Worm (Caenorhabditis elegans): ENCODE measurements around the gene decr-1.3.
A peak's percentile ranks its signal among the peaks of the same experiment; 100 is the strongest.

decr-1.3 gene

ce11 chrII:8160916-8161315, 12.4 kb downstream of the decr-1.3 start:
- peak; percentile 9 for TF ChIP-seq aha-1 (tag)
- no peak for TF ChIP-seq hif-1 (tag; optimal IDR thresholded peaks at IDR 0.05)
- TF ChIP-seq unc-62 (GFP tag; optimal IDR thresholded peaks at IDR 0.05 in 1 of 2), result peak in 1 of 2 experiments; percentile 90
- TF ChIP-seq unc-62 (tag; optimal IDR thresholded peaks at IDR 0.05), result no peak

ce11 chrII:8157991-8158390, 15.4 kb downstream of the decr-1.3 start, which contains the start of gene pch-2:
TSS of gene pch-2 (plus strand) at chrII:8158349.
- TF ChIP-seq dmd-9 (GFP tag; IDR thresholded peaks at IDR 0.05) (no peak), ctbp-1 (GFP tag; IDR thresholded peaks at IDR 0.05) (no peak), nhr-102 (tag; optimal IDR thresholded peaks at IDR 0.05) (no peak), unc-62 (GFP tag; optimal IDR thresholded peaks at IDR 0.05 in 1 of 2) (no peak), unc-62 (tag; optimal IDR thresholded peaks at IDR 0.05) (no peak), unc-130 (GFP tag; optimal IDR thresholded peaks at IDR 0.05) (peak; percentile 1), mdl-1 (tag; optimal IDR thresholded peaks at IDR 0.05) (no peak), lir-3 (tag; optimal IDR thresholded peaks at IDR 0.05) (no peak), F44E2.7 (GFP tag; IDR thresholded peaks at IDR 0.05) (no peak), nhr-111 (GFP tag; optimal IDR thresholded peaks at IDR 0.05) (no peak), mep-1 (tag; optimal IDR thresholded peaks at IDR 0.05) (no peak), duxl-1 (tag; optimal IDR thresholded peaks at IDR 0.05; ENCODE audit: poor library complexity) (peak; percentile 60), nhr-28 (tag; optimal IDR thresholded peaks at IDR 0.05) (peak; percentile 20), Y75B8A.6 (GFP tag; IDR thresholded peaks at IDR 0.05) (no peak), cey-2 (tag; optimal IDR thresholded peaks at IDR 0.05; ENCODE audit: borderline replicate concordance, insufficient read depth) (no peak), ztf-7 (tag; optimal IDR thresholded peaks at IDR 0.05) (no peak), lin-38 (GFP tag; IDR thresholded peaks at IDR 0.05) (no peak; the same call in 1 of the 2 replicates), lsy-2 (tag; optimal IDR thresholded peaks at IDR 0.05) (peak in 1 of 2 experiments; percentile 91), dve-1 (tag; optimal IDR thresholded peaks at IDR 0.05; ENCODE audit: insufficient read depth) (peak; percentile 71), egl-43 (GFP tag; IDR thresholded peaks at IDR 0.05) (no peak), dpl-1 (GFP tag; optimal IDR thresholded peaks at IDR 0.05) (peak; percentile 89), zfp-3 (GFP tag; conservative IDR thresholded peaks at IDR 0.05) (no peak), madf-9 (GFP tag; conservative IDR thresholded peaks at IDR 0.05) (no peak), ceh-20 (GFP tag; IDR thresholded peaks at IDR 0.05) (no peak), T20F7.1 (GFP tag; optimal IDR thresholded peaks at IDR 0.05) (peak; percentile 72), fos-1 (tag; optimal IDR thresholded peaks at IDR 0.05) (no peak), nhr-237 (tag; optimal IDR thresholded peaks at IDR 0.05) (no peak), unc-39 (tag; optimal IDR thresholded peaks at IDR 0.05) (no peak), fkh-10 (GFP tag; optimal IDR thresholded peaks at IDR 0.05) (no peak), lim-7 (GFP tag; IDR thresholded peaks at IDR 0.05) (no peak), nhr-77 (tag; optimal IDR thresholded peaks at IDR 0.05) (no peak), ZK337.2 (GFP tag; IDR thresholded peaks at IDR 0.05) (no peak), spr-3 (GFP tag; optimal IDR thresholded peaks at IDR 0.05) (no peak), arid-1 (GFP tag; conservative IDR thresholded peaks at IDR 0.05) (no peak), lin-29 (GFP tag; IDR thresholded peaks at IDR 0.05) (no peak), Y105C5A.15 (GFP tag; IDR thresholded peaks at IDR 0.05) (no peak), hlh-11 (tag; optimal IDR thresholded peaks at IDR 0.05) (peak; percentile 37), daf-19 (GFP tag; conservative IDR thresholded peaks at IDR 0.05) (no peak), dmd-8 (GFP tag; IDR thresholded peaks at IDR 0.05) (no peak), nhr-6 (tag; optimal IDR thresholded peaks at IDR 0.05) (peak; percentile 46), dmd-6 (GFP tag; IDR thresholded peaks at IDR 0.05) (no peak), mes-2 (tag; optimal IDR thresholded peaks at IDR 0.05; ENCODE audit: poor library complexity, severe bottlenecking) (peak; percentile 66)

Measured in whole organism, L4 larva.